Worm (Caenorhabditis elegans) whole organism, L2 larva: ENCODE measurements around the gene tbx-11.

Source experiments
- C34F6.9 ChIP-seq: fragments of 150-350 bp; optimal IDR thresholded peaks from 2 replicates; lab custom pipeline; 2014; ENCODE audit warnings: missing biosample characterization, missing genetic modification characterization
- F13H6.1 ChIP-seq: sonication (generic microtip); optimal IDR thresholded peaks from 2 replicates; lab custom pipeline; 2016; ENCODE audit warnings: missing genetic modification characterization, missing compliant biosample characterization
- R02D3.7 ChIP-seq: fragments of 150-350 bp; optimal IDR thresholded peaks from 2 replicates; lab custom pipeline; 2014; ENCODE audit warnings: missing biosample characterization, missing genetic modification characterization
- Y55F3AM.14 ChIP-seq: fragments of 200-800 bp; sonication (Bioruptor generic); optimal IDR thresholded peaks from 2 replicates; lab custom pipeline; 2018; ENCODE audit warnings: mild to moderate bottlenecking, missing genetic modification characterization, missing compliant biosample characterization
- ZK546.5 ChIP-seq: sonication (generic microtip); optimal IDR thresholded peaks from 2 replicates; lab custom pipeline; 2017; ENCODE audit warnings: missing biosample characterization, missing genetic modification characterization
- alr-1 ChIP-seq: fragments of 150-350 bp; optimal IDR thresholded peaks from 2 replicates; lab custom pipeline; 2014; ENCODE audit warnings: missing biosample characterization, missing genetic modification characterization
- aly-2 ChIP-seq: fragments of 150-350 bp; optimal IDR thresholded peaks from 2 replicates; lab custom pipeline; 2014; ENCODE audit warnings: missing biosample characterization, missing genetic modification characterization
- blmp-1 ChIP-seq: sonication (generic microtip); optimal IDR thresholded peaks from 2 replicates; lab custom pipeline; 2017; ENCODE audit warnings: missing genetic modification characterization, mild to moderate bottlenecking, missing compliant biosample characterization, antibody characterized with exemption, moderate library complexity; ENCODE audit not compliant: insufficient read depth
- ceh-16 ChIP-seq: fragments of 150-350 bp; optimal IDR thresholded peaks from 2 replicates; lab custom pipeline; 2014; ENCODE audit warnings: missing biosample characterization, missing genetic modification characterization
- ceh-82 ChIP-seq: fragments of 150-350 bp; optimal IDR thresholded peaks from 2 replicates; lab custom pipeline; 2014; ENCODE audit warnings: missing biosample characterization, missing genetic modification characterization
- crh-2 ChIP-seq: sonication (generic microtip); optimal IDR thresholded peaks from 2 replicates; lab custom pipeline; 2017; ENCODE audit warnings: missing biosample characterization, missing genetic modification characterization
- dmd-4 ChIP-seq: sonication (generic microtip); optimal IDR thresholded peaks from 2 replicates; lab custom pipeline; 2017; ENCODE audit warnings: missing biosample characterization, missing genetic modification characterization
- elt-1 ChIP-seq: fragments of 150-350 bp; optimal IDR thresholded peaks from 2 replicates; lab custom pipeline; 2014; ENCODE audit warnings: missing biosample characterization, missing genetic modification characterization
- elt-3 ChIP-seq: sonication (generic microtip); optimal IDR thresholded peaks from 2 replicates; lab custom pipeline; 2017; ENCODE audit warnings: missing biosample characterization, missing genetic modification characterization
- fos-1 ChIP-seq: fragments of 150-350 bp; optimal IDR thresholded peaks from 2 replicates; lab custom pipeline; 2014; ENCODE audit warnings: missing biosample characterization, missing genetic modification characterization
- gmeb-1 ChIP-seq: fragments of 150-350 bp; optimal IDR thresholded peaks from 2 replicates; lab custom pipeline; 2014; ENCODE audit warnings: missing biosample characterization, missing genetic modification characterization
- lin-13 ChIP-seq: fragments of 150-350 bp; optimal IDR thresholded peaks from 2 replicates; lab custom pipeline; 2014; ENCODE audit warnings: missing biosample characterization, missing genetic modification reagents, missing genetic modification characterization
- lin-39 ChIP-seq: fragments of 150-350 bp; optimal IDR thresholded peaks from 2 replicates; lab custom pipeline; 2014; ENCODE audit warnings: missing biosample characterization, missing genetic modification reagents, missing genetic modification characterization
- lsy-2 ChIP-seq, 2 experiments: fragments of 150-350 bp in 1 of 2; sonication (generic microtip) in 1 of 2; optimal IDR thresholded peaks; 2 replicates each; lab custom pipeline; 2014 to 2017; ENCODE audit warnings: missing biosample characterization in 2 of 2, missing genetic modification characterization in 2 of 2
- mab-5 ChIP-seq: fragments of 150-350 bp; optimal IDR thresholded peaks from 2 replicates; lab custom pipeline; 2014; ENCODE audit warnings: missing biosample characterization, missing genetic modification characterization
- mbf-1 ChIP-seq: sonication (generic microtip); optimal IDR thresholded peaks from 2 replicates; lab custom pipeline; 2017; ENCODE audit warnings: missing biosample characterization, missing genetic modification characterization
- mdl-1 ChIP-seq, 2 experiments: fragments of 150-350 bp in 1 of 2; sonication (generic microtip) in 1 of 2; optimal IDR thresholded peaks; 2 replicates each; lab custom pipeline; 2017; ENCODE audit warnings: missing biosample characterization in 2 of 2, missing genetic modification characterization in 2 of 2
- nhr-10 ChIP-seq: sonication (generic microtip); optimal IDR thresholded peaks from 2 replicates; lab custom pipeline; 2017; ENCODE audit warnings: missing biosample characterization, missing genetic modification characterization
- nhr-11 ChIP-seq: fragments of 150-350 bp; optimal IDR thresholded peaks from 2 replicates; lab custom pipeline; 2014; ENCODE audit warnings: missing biosample characterization, missing genetic modification characterization
- nhr-129 ChIP-seq: fragments of 150-350 bp; optimal IDR thresholded peaks from 2 replicates; lab custom pipeline; 2014; ENCODE audit warnings: missing biosample characterization, missing genetic modification characterization
- nhr-23 ChIP-seq: fragments of 150-350 bp; optimal IDR thresholded peaks from 2 replicates; lab custom pipeline; 2014; ENCODE audit warnings: missing biosample characterization, missing genetic modification reagents, missing genetic modification characterization
- nhr-25 ChIP-seq: fragments of 150-350 bp; sonication (generic microtip); optimal IDR thresholded peaks from 3 replicates; lab custom pipeline; 2014; ENCODE audit warnings: missing biosample characterization, missing genetic modification characterization
- nhr-6 ChIP-seq: fragments of 150-350 bp; optimal IDR thresholded peaks from 2 replicates; lab custom pipeline; 2014; ENCODE audit warnings: missing biosample characterization, missing genetic modification characterization
- nhr-77 ChIP-seq: fragments of 150-350 bp; optimal IDR thresholded peaks from 2 replicates; lab custom pipeline; 2014; ENCODE audit warnings: missing biosample characterization, missing genetic modification characterization
- peb-1 ChIP-seq: fragments of 150-350 bp; optimal IDR thresholded peaks from 2 replicates; lab custom pipeline; 2014; ENCODE audit warnings: missing biosample characterization, missing genetic modification characterization
- skn-1 ChIP-seq: sonication (generic microtip); optimal IDR thresholded peaks from 2 replicates; lab custom pipeline; 2017; ENCODE audit warnings: missing biosample characterization, missing genetic modification characterization
- sma-9 ChIP-seq, 2 experiments: fragments of 150-350 bp in 1 of 2; sonication (generic microtip) in 1 of 2; optimal IDR thresholded peaks; 2 replicates each; lab custom pipeline; 2014 to 2016; ENCODE audit warnings: missing genetic modification characterization in 2 of 2, mild to moderate bottlenecking in 1 of 2, missing biosample characterization in 1 of 2, missing compliant biosample characterization in 1 of 2, missing genetic modification reagents in 1 of 2, moderate library complexity in 1 of 2
- unc-39 ChIP-seq: fragments of 150-350 bp; optimal IDR thresholded peaks from 2 replicates; lab custom pipeline; 2014; ENCODE audit warnings: missing biosample characterization, missing genetic modification characterization
- unc-62 ChIP-seq: fragments of 150-350 bp; optimal IDR thresholded peaks from 2 replicates; lab custom pipeline; 2014; ENCODE audit warnings: missing biosample characterization, missing genetic modification reagents, missing genetic modification characterization
- ztf-1 ChIP-seq: fragments of 200-800 bp; sonication (Bioruptor generic); conservative IDR thresholded peaks from 2 replicates; pipeline ENCODE4 v1.3.6; 2022; ENCODE audit warnings: missing genetic modification characterization, missing compliant biosample characterization
- ztf-4 ChIP-seq: fragments of 150-350 bp; optimal IDR thresholded peaks from 2 replicates; lab custom pipeline; 2014; ENCODE audit warnings: missing biosample characterization, missing genetic modification characterization

Gene tbx-11

DNA sequence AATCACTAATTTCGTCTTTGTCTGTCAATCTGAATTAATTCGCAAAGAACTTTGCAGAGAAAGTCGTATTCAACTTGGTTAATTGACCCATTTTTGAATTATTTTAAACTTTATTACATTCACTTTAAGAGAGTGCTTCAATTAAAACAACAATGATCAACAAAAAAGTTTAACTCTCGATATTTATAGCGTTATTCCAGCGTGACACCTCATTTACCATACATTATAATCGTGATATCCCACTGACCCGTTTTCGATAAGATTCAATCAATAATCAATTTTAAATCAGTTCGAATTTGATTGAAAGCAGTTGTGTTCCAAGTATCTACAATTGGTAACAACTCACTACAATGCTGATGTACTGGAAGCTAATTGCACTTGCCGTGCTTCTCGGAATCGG, 10.0 kb upstream of the tbx-11 start, which contains the start of gene clc-10:
TSS of gene clc-10 (plus strand) at position 301 of the 400 bp plus-strand sequence.
- TF ChIP-seq dmd-4 (tag; lab: Kevin White, UChicago) (no peak), peb-1 (tag; lab: Kevin White, UChicago) (no peak), unc-39 (tag; lab: Kevin White, UChicago) (no peak), crh-2 (no peak), aly-2 (tag; lab: Kevin White, UChicago) (no peak), R02D3.7 (tag; lab: Kevin White, UChicago) (no peak), unc-62 (GFP tag; lab: Kevin White, UChicago) (no peak), ZK546.5 (tag; lab: Kevin White, UChicago) (no peak), lin-13 (GFP tag; lab: Kevin White, UChicago) (no peak), skn-1 (tag; lab: Kevin White, UChicago) (no peak), gmeb-1 (tag; lab: Kevin White, UChicago) (no peak), lin-39 (no peak), C34F6.9 (no peak), nhr-6 (tag; lab: Kevin White, UChicago) (no peak), nhr-129 (no peak), lsy-2 (tag; optimal IDR thresholded peaks at IDR 0.05; lab: Kevin White, UChicago) (no peak), sma-9 (GFP tag; optimal IDR thresholded peaks at IDR 0.05; lab: Kevin White, UChicago) (no peak), sma-9 (tag; optimal IDR thresholded peaks at IDR 0.05; lab: Kevin White, UChicago) (no peak), nhr-23 (tag; lab: Kevin White, UChicago) (no peak), elt-1 (tag; lab: Kevin White, UChicago) (no peak), fos-1 (no peak)
- TF ChIP-seq, all 48 proteins: peak for 0

ce11 chrIII:6056179-6056578, 9.4 kb upstream of the tbx-11 start:
- TF ChIP-seq ceh-16, result no peak
- TF ChIP-seq unc-62 (GFP tag; lab: Kevin White, UChicago), result no peak
- TF ChIP-seq ceh-82, result no peak
- no peak for TF ChIP-seq blmp-1
- TF ChIP-seq crh-2, result no peak

DNA sequence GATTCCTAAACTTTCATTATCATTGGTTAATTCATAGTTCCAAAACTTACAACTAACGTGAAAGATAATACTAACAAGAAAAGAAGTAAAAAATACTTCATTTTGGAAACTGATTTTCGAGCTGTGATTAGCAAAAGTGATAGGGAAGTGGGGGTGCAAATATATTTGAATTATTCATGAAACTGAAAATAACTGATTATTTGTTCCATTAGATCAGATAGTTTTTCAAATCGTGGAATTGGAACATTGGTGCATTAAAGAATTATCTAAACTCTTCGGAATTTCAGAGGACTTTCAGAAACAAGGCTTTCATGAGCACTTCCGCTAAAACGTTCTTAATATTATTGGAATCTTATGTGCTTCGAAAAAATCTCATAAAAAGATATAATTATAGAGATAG, 8.9 kb upstream of the tbx-11 start, which contains the start of gene F40H6.5:
TSS of gene F40H6.5 (minus strand) at position 101 of the 400 bp plus-strand sequence.
- TF ChIP-seq nhr-11 (tag; lab: Kevin White, UChicago) (no peak), alr-1 (tag; lab: Kevin White, UChicago) (no peak), dmd-4 (tag; lab: Kevin White, UChicago) (no peak), nhr-25 (tag; lab: Kevin White, UChicago) (no peak), peb-1 (tag; lab: Kevin White, UChicago) (no peak), nhr-129 (no peak), mdl-1 (tag; optimal IDR thresholded peaks at IDR 0.05; lab: Kevin White, UChicago) (no peak), aly-2 (tag; lab: Kevin White, UChicago) (no peak), elt-1 (tag; lab: Kevin White, UChicago) (no peak), mbf-1 (tag; lab: Kevin White, UChicago) (no peak), fos-1 (no peak), ztf-1 (GFP tag; lab: Robert Waterston, UW) (no peak), crh-2 (no peak), sma-9 (GFP tag; optimal IDR thresholded peaks at IDR 0.05; lab: Kevin White, UChicago) (no peak), sma-9 (tag; optimal IDR thresholded peaks at IDR 0.05; lab: Kevin White, UChicago) (no peak)

DNA sequence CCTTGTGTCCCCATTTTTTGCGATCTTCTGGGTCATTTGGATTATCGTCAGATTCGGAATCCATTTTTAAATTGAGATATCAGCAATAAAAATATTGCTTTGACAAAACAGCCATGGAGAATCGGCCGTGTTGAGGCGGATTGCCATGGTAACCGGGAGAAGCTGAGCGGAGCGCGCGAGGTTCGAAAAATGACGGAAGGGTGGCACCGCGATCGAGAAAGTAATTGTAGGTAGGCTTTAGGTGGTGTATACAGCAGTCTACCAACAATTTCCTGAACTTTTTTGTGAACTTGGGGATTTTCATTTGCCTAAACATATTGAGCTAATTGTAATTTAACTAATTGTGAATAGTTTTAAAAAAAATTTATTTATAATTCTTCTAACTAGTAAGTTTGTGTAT, 7.4 kb downstream of the tbx-11 start, which contains the start of gene ift-139:
TSS of gene ift-139 (minus strand) at position 101 of the 400 bp plus-strand sequence.
- TF ChIP-seq blmp-1 (no peak), nhr-25 (tag; lab: Kevin White, UChicago) (no peak), mab-5 (no peak), elt-1 (tag; lab: Kevin White, UChicago) (no peak), lin-13 (GFP tag; lab: Kevin White, UChicago) (no peak), C34F6.9 (no peak), gmeb-1 (tag; lab: Kevin White, UChicago) (no peak), ztf-1 (GFP tag; lab: Robert Waterston, UW) (no peak), elt-3 (tag; lab: Kevin White, UChicago) (no peak), nhr-10 (tag; lab: Kevin White, UChicago) (no peak), lsy-2 (tag; optimal IDR thresholded peaks at IDR 0.05; lab: Kevin White, UChicago) (no peak), ztf-4 (tag; lab: Kevin White, UChicago) (no peak), nhr-129 (no peak), Y55F3AM.14 (GFP tag; lab: Kevin White, UChicago) (no peak), nhr-77 (no peak), F13H6.1 (tag; lab: Kevin White, UChicago) (no peak), nhr-11 (tag; lab: Kevin White, UChicago) (no peak), nhr-6 (tag; lab: Kevin White, UChicago) (no peak)
